Fruit fly (Drosophila melanogaster) whole organism, larva: ENCODE measurements around the gene neur.

Source experiments
- noc ChIP-seq: fragments of 200-800 bp; sonication (Bioruptor generic); optimal IDR thresholded peaks from 3 replicates; lab custom pipeline; 2019; ENCODE audit warnings: missing biosample characterization, mild to moderate bottlenecking, missing genetic modification characterization, moderate library complexity

The neur gene

dm6 chr3R:8976073-8976593 is 63.1 kb downstream of the neur start:
- TF ChIP-seq noc (tag; lab: Kevin White, UChicago): no peak

- no peak for TF ChIP-seq noc (tag; lab: Kevin White, UChicago)
Measured at dm6 chr3R:8971794-8972193, 67.5 kb downstream of the neur start.

DNA sequence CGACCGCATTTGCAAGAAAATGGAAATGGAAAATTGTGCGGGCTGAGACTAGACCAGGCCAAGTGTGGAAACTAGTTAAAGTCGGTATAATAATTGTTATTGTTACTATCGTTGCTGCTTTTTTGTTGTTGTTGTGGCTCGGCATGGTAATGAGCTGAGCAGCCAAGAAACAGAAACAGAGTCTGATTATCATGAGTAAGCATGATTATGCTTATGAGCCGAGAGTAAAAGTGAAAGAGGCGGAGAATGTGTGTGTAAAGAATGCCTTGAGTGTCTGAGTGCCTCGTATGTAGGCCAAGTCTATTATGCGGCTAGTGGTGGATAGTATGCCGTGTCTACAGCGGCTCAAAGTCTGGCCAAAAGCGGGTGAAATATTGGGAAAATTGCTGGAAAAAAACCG is 68.6 kb downstream of the neur start:
- TF ChIP-seq noc (tag; lab: Kevin White, UChicago): no peak
